Fruit fly (Drosophila melanogaster) whole organism, embryonic: ENCODE measurements around the gene Clk.

Experiments
- ATbp ChIP-seq: fragments of 200-800 bp; sonication (Bioruptor generic); optimal IDR thresholded peaks from 2 replicates; lab custom pipeline; 2017; ENCODE audit warnings: missing biosample characterization, mild to moderate bottlenecking, missing genetic modification characterization, missing genetic modification reagents
- Aef1 ChIP-seq: fragments of 200-800 bp; sonication (Bioruptor generic); IDR thresholded peaks from 3 replicates; pipeline ENCODE4 v1.3.6; 2022; ENCODE audit warnings: missing biosample characterization, missing genetic modification characterization
- Asciz ChIP-seq: fragments of 200-800 bp; sonication (Bioruptor generic); optimal IDR thresholded peaks from 2 replicates; lab custom pipeline; 2017; ENCODE audit warnings: missing biosample characterization, mild to moderate bottlenecking, missing genetic modification characterization, missing genetic modification reagents
- CG10543 ChIP-seq: fragments of 200-800 bp; sonication (Bioruptor generic); optimal IDR thresholded peaks from 3 replicates; lab custom pipeline; 2017; ENCODE audit warnings: missing biosample characterization, mild to moderate bottlenecking, missing genetic modification characterization, moderate library complexity
- CG11247 ChIP-seq: fragments of 200-800 bp; sonication (Bioruptor generic); IDR thresholded peaks from 2 replicates; pipeline ENCODE4 v1.3.6; 2022; ENCODE audit warnings: missing biosample characterization, missing genetic modification characterization
- CG14050 ChIP-seq: fragments of 200-800 bp; sonication (Bioruptor generic); IDR thresholded peaks from 3 replicates; pipeline ENCODE4 v1.3.6; 2022; ENCODE audit warnings: missing biosample characterization, missing genetic modification characterization
- CG15514 ChIP-seq: fragments of 200-800 bp; sonication (Bioruptor generic); optimal IDR thresholded peaks from 3 replicates; lab custom pipeline; 2017; ENCODE audit warnings: missing biosample characterization, missing genetic modification characterization, mild to moderate bottlenecking, moderate library complexity, missing genetic modification reagents
- CG17385 ChIP-seq: fragments of 200-800 bp; sonication (Bioruptor generic); optimal IDR thresholded peaks from 3 replicates; lab custom pipeline; 2018; ENCODE audit warnings: missing biosample characterization, mild to moderate bottlenecking, missing genetic modification characterization
- CG17829 ChIP-seq: fragments of 200-800 bp; optimal IDR thresholded peaks from 2 replicates; lab custom pipeline; 2019; ENCODE audit warnings: missing biosample characterization, mild to moderate bottlenecking, missing genetic modification characterization, moderate library complexity
- CG2199 ChIP-seq: fragments of 200-800 bp; sonication (Bioruptor generic); IDR thresholded peaks from 3 replicates; pipeline ENCODE4 v1.3.6; 2022; ENCODE audit warnings: missing biosample characterization, missing genetic modification characterization
- CG32767 ChIP-seq: fragments of 200-800 bp; sonication (Bioruptor generic); IDR thresholded peaks from 2 replicates; pipeline ENCODE4 v1.3.6; 2022; ENCODE audit warnings: missing biosample characterization, missing genetic modification characterization
- CG3281 ChIP-seq: fragments of 200-800 bp; sonication (Bioruptor generic); optimal IDR thresholded peaks from 3 replicates; lab custom pipeline; 2017; ENCODE audit warnings: missing biosample characterization, mild to moderate bottlenecking, missing genetic modification characterization
- CG43689 ChIP-seq: fragments of 200-800 bp; sonication (Bioruptor generic); IDR thresholded peaks from 2 replicates; pipeline ENCODE4 v1.3.6; 2022; ENCODE audit warnings: missing biosample characterization, missing genetic modification characterization
- CG6254 ChIP-seq: fragments of 200-800 bp; sonication (Bioruptor generic); optimal IDR thresholded peaks from 3 replicates; lab custom pipeline; 2017; ENCODE audit warnings: mild to moderate bottlenecking, missing biosample characterization, missing genetic modification reagents, missing genetic modification characterization
- CG7963 ChIP-seq: fragments of 200-800 bp; sonication (Bioruptor generic); IDR thresholded peaks from 3 replicates; pipeline ENCODE4 v1.3.6; 2022; ENCODE audit warnings: missing biosample characterization, missing genetic modification characterization; ENCODE audit not compliant: partially characterized antibody
- CG7987 ChIP-seq: fragments of 200-800 bp; sonication (Bioruptor generic); optimal IDR thresholded peaks from 2 replicates; lab custom pipeline; 2018; ENCODE audit warnings: missing biosample characterization, mild to moderate bottlenecking, missing genetic modification characterization, moderate library complexity
- CG8089 ChIP-seq: fragments of 200-800 bp; sonication (Bioruptor generic); optimal IDR thresholded peaks from 3 replicates; lab custom pipeline; 2016; ENCODE audit warnings: missing biosample characterization, missing genetic modification characterization
- CTCF ChIP-seq: fragments of 200-800 bp; sonication (Bioruptor generic); optimal IDR thresholded peaks from 2 replicates; lab custom pipeline; 2017; ENCODE audit warnings: missing biosample characterization, mild to moderate bottlenecking, missing genetic modification characterization, moderate library complexity
- D19A ChIP-seq: fragments of 200-800 bp; optimal IDR thresholded peaks from 3 replicates; lab custom pipeline; 2019; ENCODE audit warnings: missing biosample characterization, mild to moderate bottlenecking, missing genetic modification characterization, moderate library complexity
- Eip74EF ChIP-seq, 2 experiments: fragments of 200-800 bp in 1 of 2; fragments of >200 bp in 1 of 2; sonication (Bioruptor generic) in 1 of 2; optimal IDR thresholded peaks; 2 replicates each; lab custom pipeline; 2017 to 2019; ENCODE audit warnings: missing biosample characterization in 2 of 2, missing genetic modification characterization in 2 of 2, mild to moderate bottlenecking in 1 of 2, moderate library complexity in 1 of 2
- Gsc ChIP-seq: fragments of 200-800 bp; sonication (Bioruptor generic); IDR thresholded peaks from 2 replicates; pipeline ENCODE4 v1.3.6; 2022; ENCODE audit warnings: missing biosample characterization, missing genetic modification characterization
- H15 ChIP-seq: fragments of 200-800 bp; sonication (Bioruptor generic); IDR thresholded peaks from 3 replicates; pipeline ENCODE4 v1.3.6; 2022; ENCODE audit warnings: missing biosample characterization, missing genetic modification characterization
- HmgD ChIP-seq: fragments of 200-800 bp; sonication (Bioruptor generic); optimal IDR thresholded peaks from 3 replicates; lab custom pipeline; 2016; ENCODE audit warnings: missing biosample characterization, missing genetic modification characterization
- Jarid2 ChIP-seq: fragments of 200-800 bp; sonication (Bioruptor generic); optimal IDR thresholded peaks from 3 replicates; lab custom pipeline; 2017; ENCODE audit warnings: mild to moderate bottlenecking, missing biosample characterization, missing genetic modification reagents, missing genetic modification characterization
- Sox100B ChIP-seq: fragments of 200-800 bp; sonication (Bioruptor generic); optimal IDR thresholded peaks from 3 replicates; lab custom pipeline; 2018; ENCODE audit warnings: missing biosample characterization, mild to moderate bottlenecking, missing genetic modification characterization
- Spps ChIP-seq: fragments of 200-800 bp; sonication (Bioruptor generic); optimal IDR thresholded peaks from 2 replicates; lab custom pipeline; 2018; ENCODE audit warnings: missing biosample characterization, mild to moderate bottlenecking, missing genetic modification characterization
- Stat92E ChIP-seq, 3 experiments: fragments of >200 bp in 2 of 3; fragments of 200-800 bp in 1 of 3; sonication (Bioruptor generic) in 1 of 3; optimal IDR thresholded peaks; 2 replicates each; lab custom pipeline; 2017 to 2019; ENCODE audit warnings: missing biosample characterization in 3 of 3, missing genetic modification characterization in 3 of 3, mild to moderate bottlenecking in 1 of 3, moderate library complexity in 1 of 3
- Trl ChIP-seq, 3 experiments: fragments of >200 bp in 2 of 3; fragments of 200-800 bp in 1 of 3; sonication (Bioruptor generic) in 1 of 3; optimal IDR thresholded peaks; 2 replicates in 1 of 3; 3 replicates in 2 of 3; lab custom pipeline; 2016 to 2017; ENCODE audit warnings: missing biosample characterization in 1 of 3, missing genetic modification characterization in 1 of 3
- Vsx1 ChIP-seq: fragments of 200-800 bp; sonication (Bioruptor generic); optimal IDR thresholded peaks from 2 replicates; lab custom pipeline; 2017; ENCODE audit warnings: missing biosample characterization, mild to moderate bottlenecking, missing genetic modification characterization, missing genetic modification reagents
- bab2 ChIP-seq: fragments of 200-800 bp; sonication (Bioruptor generic); optimal IDR thresholded peaks from 2 replicates; lab custom pipeline; 2016; ENCODE audit warnings: missing biosample characterization, missing genetic modification characterization
- bsh ChIP-seq, 2 experiments: fragments of 200-800 bp; sonication (Bioruptor generic); optimal IDR thresholded peaks; 2 replicates each; lab custom pipeline; 2017 to 2018; ENCODE audit warnings: mild to moderate bottlenecking in 2 of 2, missing biosample characterization in 2 of 2, missing genetic modification characterization in 2 of 2, moderate library complexity in 1 of 2
- chn ChIP-seq: fragments of 200-800 bp; sonication (Bioruptor generic); optimal IDR thresholded peaks from 2 replicates; lab custom pipeline; 2016; ENCODE audit warnings: missing biosample characterization, missing genetic modification characterization
- crc ChIP-seq: fragments of 200-800 bp; sonication (Bioruptor generic); optimal IDR thresholded peaks from 2 replicates; lab custom pipeline; 2016; ENCODE audit warnings: missing biosample characterization, missing genetic modification characterization
- eve ChIP-seq, 2 experiments: fragments of >200 bp; optimal IDR thresholded peaks; 2 replicates each; lab custom pipeline; 2017; ENCODE audit warnings: missing biosample characterization in 2 of 2, missing genetic modification characterization in 2 of 2
- exex ChIP-seq: fragments of 200-800 bp; sonication (Bioruptor generic); optimal IDR thresholded peaks from 4 replicates; lab custom pipeline; 2018; ENCODE audit warnings: missing biosample characterization, mild to moderate bottlenecking, missing genetic modification characterization, moderate library complexity
- fd3F ChIP-seq: fragments of 200-800 bp; sonication (Bioruptor generic); optimal IDR thresholded peaks from 2 replicates; lab custom pipeline; 2018; ENCODE audit warnings: missing biosample characterization, mild to moderate bottlenecking, missing genetic modification characterization, moderate library complexity
- fru ChIP-seq: fragments of >200 bp; optimal IDR thresholded peaks from 2 replicates; lab custom pipeline; 2017
- kni ChIP-seq: fragments of 200-800 bp; sonication (Bioruptor generic); optimal IDR thresholded peaks from 3 replicates; lab custom pipeline; 2017; ENCODE audit warnings: mild to moderate bottlenecking, missing biosample characterization, missing genetic modification reagents, missing genetic modification characterization
- nerfin-2 ChIP-seq: fragments of 200-800 bp; sonication (Bioruptor generic); IDR thresholded peaks from 2 replicates; pipeline ENCODE4 v1.3.6; 2022; ENCODE audit warnings: missing biosample characterization, missing genetic modification characterization; ENCODE audit not compliant: partially characterized antibody
- nom ChIP-seq: fragments of 200-800 bp; sonication (Bioruptor generic); optimal IDR thresholded peaks from 2 replicates; lab custom pipeline; 2017; ENCODE audit warnings: missing biosample characterization, missing genetic modification characterization, mild to moderate bottlenecking, moderate library complexity, missing genetic modification reagents
- oc ChIP-seq: fragments of 200-800 bp; sonication (Bioruptor generic); optimal IDR thresholded peaks from 2 replicates; lab custom pipeline; 2018; ENCODE audit warnings: missing biosample characterization, mild to moderate bottlenecking, missing genetic modification characterization, moderate library complexity
- pum ChIP-seq: fragments of 200-800 bp; sonication (Bioruptor generic); optimal IDR thresholded peaks from 2 replicates; lab custom pipeline; 2016; ENCODE audit warnings: missing biosample characterization, missing genetic modification characterization
- row ChIP-seq: fragments of 200-800 bp; sonication (Bioruptor generic); IDR thresholded peaks from 3 replicates; pipeline ENCODE4 v1.3.6; 2022; ENCODE audit warnings: missing biosample characterization, missing genetic modification characterization
- sob ChIP-seq: fragments of 200-800 bp; sonication (Bioruptor generic); IDR thresholded peaks from 2 replicates; pipeline ENCODE4 v1.3.6; 2022; ENCODE audit warnings: missing biosample characterization, missing genetic modification characterization
- sr ChIP-seq: fragments of 200-800 bp; sonication (Bioruptor generic); IDR thresholded peaks from 3 replicates; pipeline ENCODE4 v1.3.6; 2022; ENCODE audit warnings: missing biosample characterization, missing genetic modification characterization
- sug ChIP-seq: fragments of 200-800 bp; optimal IDR thresholded peaks from 2 replicates; lab custom pipeline; 2019; ENCODE audit warnings: missing biosample characterization, mild to moderate bottlenecking, missing genetic modification characterization, moderate library complexity
- wor ChIP-seq: fragments of 200-800 bp; sonication (Bioruptor generic); IDR thresholded peaks from 2 replicates; pipeline ENCODE4 v1.3.6; 2022; ENCODE audit warnings: missing biosample characterization, missing genetic modification characterization
- yki ChIP-seq: fragments of >200 bp; optimal IDR thresholded peaks from 3 replicates; lab custom pipeline; 2018

Gene Clk

DNA sequence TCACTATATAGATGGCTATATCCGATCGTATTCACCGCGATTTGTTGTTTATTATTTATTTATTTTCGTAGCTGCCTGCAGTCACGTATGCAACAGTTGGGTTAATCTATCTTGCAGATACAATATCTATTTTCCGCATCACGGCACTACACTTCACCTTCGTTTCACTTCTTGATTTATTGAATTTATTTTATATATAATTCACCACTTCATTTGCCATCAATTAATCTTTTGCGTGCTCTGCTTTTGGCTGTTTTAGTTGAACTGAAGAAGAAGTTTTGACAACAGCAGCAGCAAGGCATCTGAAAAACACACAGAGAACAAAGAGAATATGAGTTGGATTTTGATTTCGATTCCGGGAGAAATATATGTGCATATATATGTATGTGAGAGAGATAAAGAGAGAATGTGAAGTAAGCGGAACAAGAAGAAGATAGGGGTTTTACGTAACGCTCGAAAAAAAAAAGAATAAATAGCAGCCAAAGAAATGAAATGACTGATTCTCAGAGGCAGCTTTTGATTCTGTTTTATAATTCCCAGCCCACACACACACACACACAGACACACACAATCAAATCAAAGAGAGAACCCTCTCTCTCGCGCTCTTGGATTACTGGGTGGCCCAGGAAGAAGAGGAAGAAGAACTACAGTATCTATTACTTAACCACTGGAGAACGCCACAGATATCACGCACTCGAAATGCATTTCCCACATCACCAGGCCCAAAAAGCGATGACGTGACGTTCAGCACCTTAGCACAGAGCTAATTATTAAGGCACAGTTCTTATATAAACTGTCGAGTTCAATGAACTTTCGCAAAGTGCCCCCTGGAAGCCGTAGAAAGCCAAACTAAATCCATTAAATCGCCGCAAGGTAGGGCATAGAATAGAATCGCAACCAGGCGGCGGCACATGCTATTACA lies 29.3 kb upstream of the Clk start:
- TF ChIP-seq Sox100B (no peak), CG2199 (GFP tag; lab: Robert Waterston, UW) (peak; percentile 48; the same call in 1 of the 3 replicates), eve (GFP tag; optimal IDR thresholded peaks at IDR 0.05; lab: Kevin White, UChicago) (peak in 1 of 2 experiments; percentile 7), sug (tag; lab: Kevin White, UChicago) (peak; percentile 66), chn (GFP tag; lab: Kevin White, UChicago) (no peak), oc (tag; lab: Kevin White, UChicago) (no peak), CG43689 (GFP tag; lab: Robert Waterston, UW) (no peak), Asciz (GFP tag; lab: Kevin White, UChicago) (no peak), CG14050 (GFP tag; lab: Robert Waterston, UW) (no peak), CG32767 (GFP tag; lab: Robert Waterston, UW) (no peak), yki (lab: Kevin White, UChicago) (peak; percentile 45), Stat92E (GFP tag; optimal IDR thresholded peaks at IDR 0.05; lab: Kevin White, UChicago) (no peak), CG17385 (peak; percentile 90), Trl (optimal IDR thresholded peaks at IDR 0.05; lab: Kevin White, UChicago) (peak; percentile 89 to 95), Trl (GFP tag; optimal IDR thresholded peaks at IDR 0.05; lab: Kevin White, UChicago) (no peak), sr (GFP tag; lab: Robert Waterston, UW) (no peak), CG3281 (GFP tag; lab: Kevin White, UChicago) (no peak), wor (GFP tag; lab: Robert Waterston, UW) (no peak), sob (GFP tag; lab: Robert Waterston, UW) (no peak), CG7987 (peak; percentile 5), CG7963 (GFP tag; lab: Robert Waterston, UW) (no peak), Jarid2 (GFP tag; lab: Kevin White, UChicago) (peak; percentile 72), crc (GFP tag; lab: Kevin White, UChicago) (no peak), HmgD (GFP tag; lab: Kevin White, UChicago) (no peak), Aef1 (GFP tag; lab: Robert Waterston, UW) (no peak), CG8089 (GFP tag; lab: Kevin White, UChicago) (no peak), Gsc (GFP tag; lab: Robert Waterston, UW) (no peak), nom (peak; percentile 62), Vsx1 (GFP tag; lab: Kevin White, UChicago) (peak; percentile 52), D19A (tag; lab: Kevin White, UChicago) (peak; percentile 31), CG10543 (GFP tag; lab: Kevin White, UChicago) (peak; percentile 29), ATbp (GFP tag; lab: Kevin White, UChicago) (no peak), bab2 (no peak), CTCF (no peak), kni (peak; percentile 49), H15 (GFP tag; lab: Robert Waterston, UW) (no peak), fd3F (GFP tag; lab: Kevin White, UChicago) (no peak), Spps (no peak), CG6254 (GFP tag; lab: Kevin White, UChicago) (peak; percentile 10), nerfin-2 (GFP tag; lab: Robert Waterston, UW) (0 out of 2 replicates have a peak, but pooled peaks have one; percentile 37), Eip74EF (GFP tag; optimal IDR thresholded peaks at IDR 0.05; lab: Kevin White, UChicago) (no peak), pum (GFP tag; lab: Kevin White, UChicago) (no peak), fru (lab: Kevin White, UChicago) (no peak), CG11247 (GFP tag; lab: Robert Waterston, UW) (no peak), row (no peak), bsh (GFP tag; optimal IDR thresholded peaks at IDR 0.05; lab: Kevin White, UChicago) (peak in 1 of 2 experiments; percentile 28), exex (tag; lab: Kevin White, UChicago) (peak; percentile 75), CG15514 (no peak), CG17829 (tag; lab: Kevin White, UChicago) (no peak)
